Fruit fly (Drosophila melanogaster): ENCODE data around the gene rdgA.

Gene rdgA

DNA sequence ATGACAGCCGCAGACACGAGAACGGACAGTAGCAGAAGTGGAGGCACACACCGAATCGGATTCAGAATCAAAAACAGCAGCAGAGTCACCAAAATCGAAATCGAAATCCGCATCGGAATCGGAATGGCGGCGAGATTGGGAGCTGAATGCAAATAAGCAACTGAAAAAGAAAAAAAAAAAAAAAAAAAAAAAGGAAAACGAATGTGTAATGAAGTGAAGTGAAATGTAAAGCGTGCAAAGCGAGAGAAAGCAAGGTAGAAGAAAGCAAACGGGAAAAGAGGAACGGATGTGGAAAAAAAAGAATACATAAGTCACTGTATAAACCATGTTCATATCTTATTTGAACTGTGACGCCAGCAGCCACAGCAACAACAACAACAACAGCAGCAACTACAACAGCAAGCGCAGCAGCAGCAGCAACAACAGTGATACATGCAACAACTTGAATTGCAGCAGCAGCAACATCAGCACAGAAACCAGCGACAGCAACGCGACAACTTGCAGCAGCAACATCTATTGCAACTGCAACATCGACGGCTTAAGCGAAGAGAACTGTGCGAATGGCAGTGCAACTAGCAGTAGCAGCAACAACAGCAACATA lies 106.6 kb downstream of the rdgA start:
- TF ChIP-seq sens (GFP tag) (peak; percentile 28), Trl (optimal IDR thresholded peaks at IDR 0.05) (no peak), Trl (GFP tag; optimal IDR thresholded peaks at IDR 0.05) (no peak), CG4360 (GFP tag; IDR thresholded peaks at IDR 0.05) (0 out of 2 replicates have a peak, but pooled peaks have one; percentile 30), PHDP (tag; optimal IDR thresholded peaks at IDR 0.05) (no peak)

DNA sequence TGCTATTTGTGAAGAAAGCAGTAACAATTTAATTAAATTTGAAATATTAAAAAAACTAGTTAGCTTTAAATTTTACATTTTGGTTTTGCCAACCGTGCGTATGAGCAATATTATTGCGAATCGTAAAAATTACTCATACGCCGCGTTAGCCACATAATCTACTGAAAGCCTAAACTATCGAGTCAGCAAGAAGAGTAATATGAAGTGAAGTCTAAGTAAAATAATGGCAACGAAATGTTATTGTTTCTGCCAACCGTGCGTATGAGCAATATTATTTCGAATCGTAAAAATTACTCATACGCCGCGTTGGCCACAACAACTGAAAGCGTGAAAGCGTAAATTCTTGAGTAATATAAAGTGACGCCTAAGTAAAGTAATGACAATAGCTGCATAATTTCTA lies 113.2 kb downstream of the rdgA start:
- TF ChIP-seq dmrt11E (tag; optimal IDR thresholded peaks at IDR 0.05) (peak; percentile 17), CG3163 (GFP tag; optimal IDR thresholded peaks at IDR 0.05) (no peak), MBD-R2 (GFP tag; IDR thresholded peaks at IDR 0.05) (no peak), sug (tag; optimal IDR thresholded peaks at IDR 0.05) (no peak), CG7372 (GFP tag; IDR thresholded peaks at IDR 0.05) (peak; percentile 91), slp2 (GFP tag; optimal IDR thresholded peaks at IDR 0.05) (no peak), CG13775 (GFP tag; optimal IDR thresholded peaks at IDR 0.05) (no peak), lola (GFP tag; optimal IDR thresholded peaks at IDR 0.05) (peak in 1 of 3 experiments; percentile 1), CG10979 (tag; optimal IDR thresholded peaks at IDR 0.05) (peak; percentile 64), h (optimal IDR thresholded peaks at IDR 0.05) (no peak), Ets65A (GFP tag) (peak; percentile 52), ems (GFP tag; optimal IDR thresholded peaks at IDR 0.05) (no peak), CrebB (tag; optimal IDR thresholded peaks at IDR 0.05) (no peak), fd102C (GFP tag; optimal IDR thresholded peaks at IDR 0.05) (peak; percentile 38), CG9727 (GFP tag; optimal IDR thresholded peaks at IDR 0.05) (peak; percentile 7), CG14014 (GFP tag; IDR thresholded peaks at IDR 0.05) (no peak), pita (GFP tag; optimal IDR thresholded peaks at IDR 0.05) (no peak)

DNA sequence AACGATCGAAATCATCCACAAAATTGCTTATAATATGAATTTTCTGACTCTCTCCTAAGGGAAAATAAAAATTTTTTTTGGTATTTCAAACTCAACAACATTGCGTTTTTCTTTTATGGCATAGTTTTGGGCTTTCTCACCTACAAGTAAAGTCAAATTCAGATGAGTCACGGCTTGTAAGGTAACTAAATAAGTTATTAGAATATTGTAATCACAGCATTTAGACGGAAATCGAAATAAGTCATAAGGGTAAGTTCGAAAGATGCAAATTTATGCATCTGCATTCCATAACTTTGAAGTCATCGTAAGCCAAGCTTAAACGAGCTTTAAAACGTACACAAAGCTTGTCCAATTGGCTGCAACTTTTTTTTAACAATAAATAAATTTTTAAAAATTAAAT lies 122.5 kb downstream of the rdgA start:
- TF ChIP-seq CTCF (GFP tag; optimal IDR thresholded peaks at IDR 0.05): peak; percentile 31
- TF ChIP-seq ac (GFP tag; optimal IDR thresholded peaks at IDR 0.05): no peak
- no peak for TF ChIP-seq Dfd (GFP tag; optimal IDR thresholded peaks at IDR 0.05)
- peak; percentile 89 for TF ChIP-seq CG3995 (GFP tag; optimal IDR thresholded peaks at IDR 0.05)
- TF ChIP-seq CG14667 (GFP tag; IDR thresholded peaks at IDR 0.05): no peak
- peak; percentile 63 for TF ChIP-seq kay (GFP tag; optimal IDR thresholded peaks at IDR 0.05)

DNA sequence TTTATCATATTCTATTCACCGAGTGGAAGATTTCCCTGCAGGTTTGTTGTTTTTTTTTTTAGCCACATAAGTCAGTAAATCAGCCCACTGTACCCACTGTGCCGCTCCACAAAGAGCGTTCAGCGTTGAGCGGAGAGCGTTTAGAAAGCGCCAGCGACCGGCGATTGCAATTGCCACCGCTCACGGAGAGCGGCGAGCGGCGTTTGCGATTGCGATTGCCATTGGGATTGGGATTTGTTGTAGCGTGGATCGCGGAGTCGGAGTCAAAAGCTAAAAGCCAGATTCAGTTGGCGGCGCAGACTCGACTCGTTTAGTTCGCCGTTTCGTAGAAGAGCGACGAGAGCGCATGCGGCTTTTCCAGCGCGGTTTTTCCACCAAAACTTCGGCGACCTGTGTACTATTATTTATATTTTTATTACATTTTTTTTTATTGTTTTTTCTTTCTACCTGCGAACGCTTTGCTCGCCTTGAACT lies 123.1 kb downstream of the rdgA start, which contains the start of gene Nost:
Gene Nost (plus strand): TSS at position 306 of the 474 bp plus-strand sequence.
- TF ChIP-seq Jarid2 (GFP tag; optimal IDR thresholded peaks at IDR 0.05) (peak; percentile 77), Drgx (GFP tag; IDR thresholded peaks at IDR 0.05) (peak; percentile 44), zfh1 (GFP tag; IDR thresholded peaks at IDR 0.05) (0 out of 3 replicates have a peak, but pooled peaks have one; percentile 22), chinmo (GFP tag; IDR thresholded peaks at IDR 0.05; ENCODE audit: partially characterized antibody) (peak; percentile 95; the same call in 3 of the 4 replicates), nom (GFP tag; optimal IDR thresholded peaks at IDR 0.05) (peak; percentile 9), CG15514 (GFP tag; optimal IDR thresholded peaks at IDR 0.05) (no peak), CG4707 (GFP tag; optimal IDR thresholded peaks at IDR 0.05) (peak; percentile 68), CG11695 (GFP tag; IDR thresholded peaks at IDR 0.05) (0 out of 3 replicates have a peak, but pooled peaks have one; percentile 10), row (GFP tag; IDR thresholded peaks at IDR 0.05) (peak; percentile 52; the same call in 1 of the 3 replicates), Trl (optimal IDR thresholded peaks at IDR 0.05) (peak; percentile 58 to 64), Trl (GFP tag; optimal IDR thresholded peaks at IDR 0.05) (no peak), sqz (GFP tag; optimal IDR thresholded peaks at IDR 0.05) (peak; percentile 67), ATbp (GFP tag; optimal IDR thresholded peaks at IDR 0.05) (no peak), ci (GFP tag; IDR thresholded peaks at IDR 0.05) (peak; percentile 56; the same call in 1 of the 3 replicates), br (optimal IDR thresholded peaks at IDR 0.05) (no peak), Doc3 (GFP tag; IDR thresholded peaks at IDR 0.05; ENCODE audit: partially characterized antibody) (peak; percentile 26; the same call in 1 of the 3 replicates), lab (GFP tag; optimal IDR thresholded peaks at IDR 0.05) (peak; percentile 16), CG13287 (GFP tag; IDR thresholded peaks at IDR 0.05; ENCODE audit: partially characterized antibody) (peak; percentile 27; the same call in 1 of the 2 replicates), org-1 (GFP tag; optimal IDR thresholded peaks at IDR 0.05) (no peak), hkb (optimal IDR thresholded peaks at IDR 0.05) (no peak), hkb (GFP tag; IDR thresholded peaks at IDR 0.05) (0 out of 2 replicates have a peak, but pooled peaks have one; percentile 29), PHDP (tag; optimal IDR thresholded peaks at IDR 0.05) (no peak), Deaf1 (tag; optimal IDR thresholded peaks at IDR 0.05) (peak; percentile 9)

Measured in whole organism, embryonic.